Worm (Caenorhabditis elegans): ENCODE measurements around the gene T26A5.8.

T26A5.8 gene

ce11 chrIII:6464113-6464571, 1.5 kb upstream of the T26A5.8 start (continued):
- peak; percentile 77 for TF ChIP-seq spr-1 (tag; optimal IDR thresholded peaks at IDR 0.05)
- peak; percentile 47 for TF ChIP-seq F37D6.2 (tag; optimal IDR thresholded peaks at IDR 0.05)
- peak; percentile 68 for TF ChIP-seq vab-7 (GFP tag; IDR thresholded peaks at IDR 0.05)
- TF ChIP-seq madf-9 (GFP tag; conservative IDR thresholded peaks at IDR 0.05) = peak; percentile 76
- no peak for TF ChIP-seq ZK546.5 (tag; optimal IDR thresholded peaks at IDR 0.05)
- TF ChIP-seq set-16 (GFP tag; IDR thresholded peaks at IDR 0.05) = peak; percentile 100
- no peak for TF ChIP-seq lir-3 (tag; optimal IDR thresholded peaks at IDR 0.05)
- peak; percentile 70; the same call in 1 of the 2 replicates for TF ChIP-seq saeg-2 (GFP tag; IDR thresholded peaks at IDR 0.05)
- peak; percentile 82 to 84 for TF ChIP-seq daf-16 (GFP tag; optimal IDR thresholded peaks at IDR 0.05)
- peak; percentile 94 for TF ChIP-seq daf-16 (tag; optimal IDR thresholded peaks at IDR 0.05)
- peak; percentile 93 for TF ChIP-seq egl-43 (GFP tag; IDR thresholded peaks at IDR 0.05)
- TF ChIP-seq ceh-82 (tag; optimal IDR thresholded peaks at IDR 0.05) = no peak
- TF ChIP-seq unc-62 (GFP tag; optimal IDR thresholded peaks at IDR 0.05 in 1 of 2) = no peak
- TF ChIP-seq unc-62 (tag; optimal IDR thresholded peaks at IDR 0.05) = no peak
- peak; percentile 89 for TF ChIP-seq hmg-1.1 (GFP tag; IDR thresholded peaks at IDR 0.05)
- TF ChIP-seq ceh-44 (GFP tag; IDR thresholded peaks at IDR 0.05) = no peak
- TF ChIP-seq mdl-1 (tag; optimal IDR thresholded peaks at IDR 0.05) = peak; percentile 81 to 95
- TF ChIP-seq fos-1 (tag; optimal IDR thresholded peaks at IDR 0.05) = no peak
- TF ChIP-seq nhr-102 (tag; optimal IDR thresholded peaks at IDR 0.05) = peak; percentile 89
- TF ChIP-seq nhr-11 (tag; optimal IDR thresholded peaks at IDR 0.05) = peak; percentile 60
- TF ChIP-seq spr-3 (GFP tag; optimal IDR thresholded peaks at IDR 0.05) = peak; percentile 71
- no peak for TF ChIP-seq egl-27 (tag; optimal IDR thresholded peaks at IDR 0.05)
- peak; percentile 91 for TF ChIP-seq nhr-6 (tag; optimal IDR thresholded peaks at IDR 0.05)
- TF ChIP-seq mxl-2 (GFP tag; conservative IDR thresholded peaks at IDR 0.05) = no peak; the same call in 1 of the 2 replicates
- peak; percentile 88 for TF ChIP-seq php-3 (GFP tag; IDR thresholded peaks at IDR 0.05)
- TF ChIP-seq hlh-30 (tag; optimal IDR thresholded peaks at IDR 0.05; ENCODE audit: insufficient read depth) = peak; percentile 95
- TF ChIP-seq arid-1 (GFP tag; conservative IDR thresholded peaks at IDR 0.05) = peak; percentile 94
- no peak for TF ChIP-seq dmd-9 (GFP tag; IDR thresholded peaks at IDR 0.05)
- TF ChIP-seq ceh-28 (tag; optimal IDR thresholded peaks at IDR 0.05) = no peak
- peak; percentile 85 for TF ChIP-seq mdt-29 (GFP tag; IDR thresholded peaks at IDR 0.05)
- peak; percentile 7 for TF ChIP-seq unc-130 (GFP tag; optimal IDR thresholded peaks at IDR 0.05)
- TF ChIP-seq T26A8.4 (GFP tag; IDR thresholded peaks at IDR 0.05) = peak; percentile 92
- TF ChIP-seq ztf-7 (tag; optimal IDR thresholded peaks at IDR 0.05) = no peak
- peak; percentile 25 for TF ChIP-seq jun-1 (tag; optimal IDR thresholded peaks at IDR 0.05)
- TF ChIP-seq ctbp-1 (GFP tag; IDR thresholded peaks at IDR 0.05) = peak; percentile 89
- peak; percentile 88 for TF ChIP-seq dmd-8 (GFP tag; IDR thresholded peaks at IDR 0.05)
- no peak for TF ChIP-seq F26F4.8 (GFP tag; conservative IDR thresholded peaks at IDR 0.05)
- peak; percentile 40; the same call in 1 of the 2 replicates for TF ChIP-seq Y48G9A.11 (GFP tag; IDR thresholded peaks at IDR 0.05)
- TF ChIP-seq ama-1 (optimal IDR thresholded peaks at IDR 0.05) = peak; percentile 89
- peak; percentile 95 for TF ChIP-seq dmd-6 (GFP tag; IDR thresholded peaks at IDR 0.05)
- TF ChIP-seq nhr-28 (tag; optimal IDR thresholded peaks at IDR 0.05) = peak; percentile 91
- TF ChIP-seq mxl-3 (GFP tag; optimal IDR thresholded peaks at IDR 0.05) = peak; percentile 83
- TF ChIP-seq lin-13 (GFP tag; optimal IDR thresholded peaks at IDR 0.05) = peak; percentile 71
- no peak for TF ChIP-seq zip-11 (GFP tag; IDR thresholded peaks at IDR 0.05)
- peak; percentile 51 for TF ChIP-seq nhr-25 (tag; optimal IDR thresholded peaks at IDR 0.05; ENCODE audit: borderline replicate concordance, insufficient read depth)
- no peak for TF ChIP-seq lin-39 (tag; optimal IDR thresholded peaks at IDR 0.05)
- peak; percentile 46 for TF ChIP-seq Y5F2A.4 (GFP tag; optimal IDR thresholded peaks at IDR 0.05)
- peak; percentile 89 for TF ChIP-seq nhr-48 (tag; optimal IDR thresholded peaks at IDR 0.05)
- TF ChIP-seq pha-4 (GFP tag; IDR thresholded peaks at IDR 0.05) = no peak; the same call in none of the 2 replicates
- TF ChIP-seq pha-4 (tag; optimal IDR thresholded peaks at IDR 0.05) = peak; percentile 84
- TF ChIP-seq zag-1 (tag; optimal IDR thresholded peaks at IDR 0.05) = no peak
- no peak for TF ChIP-seq unc-39 (tag; optimal IDR thresholded peaks at IDR 0.05)
